Worm (Caenorhabditis elegans): Measurements from ENCODE around the gene sre-4.

DNA sequence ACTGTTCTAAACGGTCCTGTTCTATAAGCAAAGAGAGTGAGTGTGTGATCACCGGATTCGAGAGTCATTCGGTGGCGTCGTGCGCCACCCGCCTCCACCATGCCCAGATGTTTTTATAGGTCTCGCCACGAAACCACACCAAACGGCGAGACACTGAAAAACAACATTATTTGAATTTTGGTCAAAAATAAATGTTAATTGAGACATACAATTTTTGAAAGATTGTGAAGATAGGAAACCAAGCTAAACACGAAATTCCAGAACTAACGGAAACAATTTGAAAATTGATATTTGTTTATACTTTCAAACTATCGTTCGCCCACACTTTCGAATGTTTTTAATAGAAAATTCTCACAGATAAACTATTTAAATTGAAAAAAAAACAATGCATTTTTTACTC, 39.9 kb upstream of the sre-4 start, which contains the start of gene catp-6:
- TF ChIP-seq sox-2 (GFP tag; IDR thresholded peaks at IDR 0.05): no peak
- no peak for TF ChIP-seq ttx-3 (tag; optimal IDR thresholded peaks at IDR 0.05)
- TF ChIP-seq eyg-1 (tag; optimal IDR thresholded peaks at IDR 0.05): no peak

All from whole organism, late embryonic.